Worm (Caenorhabditis elegans): ENCODE data around the gene irld-47.

Gene irld-47

DNA sequence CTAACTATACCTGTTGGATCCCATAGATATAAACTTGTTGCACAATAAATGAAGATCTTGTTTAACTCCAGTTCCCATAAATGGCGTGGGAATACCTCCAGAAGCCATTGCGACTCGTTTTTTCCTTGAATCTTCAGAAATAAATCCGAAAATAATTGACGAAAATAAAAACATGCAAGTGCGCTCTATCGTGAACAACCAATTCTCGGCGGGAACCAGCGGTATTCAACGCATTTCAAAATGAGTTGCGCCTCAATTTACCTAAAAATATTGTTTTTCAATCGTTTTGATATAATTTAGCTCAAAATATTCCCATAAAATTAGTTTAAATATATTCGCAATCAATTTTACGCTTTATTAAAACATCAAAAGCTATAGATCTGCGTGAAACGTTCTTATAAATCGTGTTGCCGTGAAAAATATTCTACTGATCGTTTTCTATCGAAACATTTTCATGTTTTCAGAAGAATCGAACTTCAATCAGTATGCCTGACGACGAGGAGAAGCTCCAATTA lies 41.2 kb downstream of the irld-47 start, which contains the start of the genes snpc-1.1 and spdl-1:
Gene snpc-1.1, minus strand, starts transcription at position 200 of the 515 bp plus-strand sequence.
Gene spdl-1, plus strand, starts transcription at position 465 of the 515 bp plus-strand sequence.
- TF ChIP-seq ceh-13 (GFP tag; optimal IDR thresholded peaks at IDR 0.05) = no peak
- no peak for TF ChIP-seq ceh-36 (tag; optimal IDR thresholded peaks at IDR 0.05)

DNA sequence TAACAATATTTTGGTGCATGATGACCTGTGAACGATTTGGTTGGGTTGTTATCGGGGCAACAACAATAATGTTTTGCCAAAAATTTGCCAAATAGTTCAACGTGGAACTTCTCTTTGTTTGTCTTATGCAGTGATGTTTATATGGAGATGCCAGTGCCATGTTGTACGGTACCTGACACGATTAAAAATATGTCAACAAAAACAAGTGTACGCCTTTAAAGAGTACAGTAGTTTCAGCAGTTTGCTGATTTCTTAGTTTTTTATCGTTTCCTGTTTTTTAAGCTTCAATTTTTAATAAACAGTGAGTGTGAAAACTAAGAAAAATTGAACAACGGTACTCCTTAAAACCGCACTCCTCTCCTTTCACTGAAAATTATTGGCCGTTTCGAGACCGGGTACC lies 44.1 kb downstream of the irld-47 start:
- TF ChIP-seq sea-1 (GFP tag; conservative IDR thresholded peaks at IDR 0.05) = no peak
- TF ChIP-seq hnd-1 (tag; optimal IDR thresholded peaks at IDR 0.05) = no peak
- no peak for TF ChIP-seq tra-4 (tag; optimal IDR thresholded peaks at IDR 0.05)
- TF ChIP-seq ceh-36 (tag; optimal IDR thresholded peaks at IDR 0.05) = no peak
- no peak for TF ChIP-seq scrt-1 (GFP tag; IDR thresholded peaks at IDR 0.05)
- TF ChIP-seq ceh-13 (GFP tag; optimal IDR thresholded peaks at IDR 0.05) = no peak
- no peak for TF ChIP-seq aly-1 (tag; optimal IDR thresholded peaks at IDR 0.05)
- no peak for TF ChIP-seq pes-1 (GFP tag; IDR thresholded peaks at IDR 0.05)
- TF ChIP-seq F13C5.2 (tag; optimal IDR thresholded peaks at IDR 0.05) = no peak
- TF ChIP-seq ets-7 (tag; optimal IDR thresholded peaks at IDR 0.05) = no peak
- TF ChIP-seq hmbx-1 (tag; optimal IDR thresholded peaks at IDR 0.05) = no peak
- TF ChIP-seq ama-1 (optimal IDR thresholded peaks at IDR 0.05) = no peak
- no peak for TF ChIP-seq tbx-37 (GFP tag; conservative IDR thresholded peaks at IDR 0.05)
- no peak for TF ChIP-seq flt-1 (GFP tag; IDR thresholded peaks at IDR 0.05)
- TF ChIP-seq tbx-11 (GFP tag; IDR thresholded peaks at IDR 0.05) = no peak
- TF ChIP-seq hmg-4 (GFP tag; optimal IDR thresholded peaks at IDR 0.05) = no peak
- TF ChIP-seq B0310.2 (tag; optimal IDR thresholded peaks at IDR 0.05) = no peak

DNA sequence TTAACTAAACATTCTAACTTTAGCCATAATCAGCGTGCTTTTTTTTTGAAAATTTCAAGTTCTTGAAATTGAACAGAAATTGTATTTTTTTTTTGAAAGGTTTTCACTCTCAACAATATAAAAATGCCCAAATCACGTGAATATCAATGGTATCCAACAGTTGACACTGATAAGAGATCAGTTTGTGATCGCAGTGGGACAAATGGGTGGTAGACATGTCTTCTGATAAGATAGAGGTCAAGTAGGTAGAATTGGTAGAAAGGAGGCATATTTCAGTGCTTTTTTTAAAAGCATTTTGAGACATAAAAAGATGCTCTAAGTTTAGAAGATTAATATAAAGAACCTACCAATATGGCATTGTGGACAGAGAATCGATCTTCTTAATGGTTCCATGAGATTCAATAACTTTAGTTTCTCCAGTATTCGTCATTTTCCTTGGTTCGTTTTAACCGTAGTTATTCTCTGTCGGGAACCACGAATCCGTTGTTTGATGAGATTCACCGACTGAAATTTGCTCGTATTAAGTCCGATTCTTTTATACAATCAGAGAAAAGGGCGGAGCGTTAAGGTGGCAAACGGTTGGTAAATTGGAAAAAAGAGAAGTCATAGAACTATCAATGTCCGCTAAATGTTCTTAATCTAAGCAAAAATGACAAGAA lies 44.9 kb downstream of the irld-47 start, which contains the start of gene mthf-1:
Gene mthf-1, minus strand, starts transcription at position 504 of the 659 bp plus-strand sequence.
- TF ChIP-seq tra-4 (tag; optimal IDR thresholded peaks at IDR 0.05) = no peak

DNA sequence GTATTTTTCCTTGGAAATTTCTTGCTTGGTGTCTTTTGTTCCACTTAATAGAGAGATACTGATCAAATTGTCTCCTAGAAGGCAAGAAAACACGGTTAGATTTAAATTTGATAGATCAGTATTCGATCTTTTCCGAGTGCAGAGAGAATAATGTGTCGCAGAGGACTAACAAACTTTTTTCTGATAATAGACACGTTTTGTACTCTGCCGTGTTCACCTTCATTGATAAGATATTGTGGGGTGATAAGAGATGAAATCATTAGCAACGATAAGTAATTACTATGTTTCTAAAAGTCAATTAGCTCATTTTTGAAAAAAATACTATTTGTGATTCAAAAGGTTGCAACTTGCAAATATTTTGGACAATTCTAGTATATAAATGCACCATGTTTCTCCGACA lies 45.6 kb downstream of the irld-47 start:
- no peak for TF ChIP-seq scrt-1 (GFP tag; IDR thresholded peaks at IDR 0.05)
- no peak for TF ChIP-seq tbx-11 (GFP tag; IDR thresholded peaks at IDR 0.05)
- TF ChIP-seq ama-1 (optimal IDR thresholded peaks at IDR 0.05) = no peak
- TF ChIP-seq hnd-1 (tag; optimal IDR thresholded peaks at IDR 0.05) = no peak
- TF ChIP-seq F13C5.2 (tag; optimal IDR thresholded peaks at IDR 0.05) = no peak
- no peak for TF ChIP-seq sea-1 (GFP tag; conservative IDR thresholded peaks at IDR 0.05)
- TF ChIP-seq ets-7 (tag; optimal IDR thresholded peaks at IDR 0.05) = no peak
- no peak for TF ChIP-seq tbx-37 (GFP tag; conservative IDR thresholded peaks at IDR 0.05)
- TF ChIP-seq pes-1 (GFP tag; IDR thresholded peaks at IDR 0.05) = no peak
- TF ChIP-seq B0310.2 (tag; optimal IDR thresholded peaks at IDR 0.05) = no peak
- no peak for TF ChIP-seq ceh-36 (tag; optimal IDR thresholded peaks at IDR 0.05)
- TF ChIP-seq hmbx-1 (tag; optimal IDR thresholded peaks at IDR 0.05) = no peak
- TF ChIP-seq tra-4 (tag; optimal IDR thresholded peaks at IDR 0.05) = no peak
- TF ChIP-seq flt-1 (GFP tag; IDR thresholded peaks at IDR 0.05) = no peak
- no peak for TF ChIP-seq aly-1 (tag; optimal IDR thresholded peaks at IDR 0.05)
- no peak for TF ChIP-seq hmg-4 (GFP tag; optimal IDR thresholded peaks at IDR 0.05)
- no peak for TF ChIP-seq ceh-13 (GFP tag; optimal IDR thresholded peaks at IDR 0.05)

DNA sequence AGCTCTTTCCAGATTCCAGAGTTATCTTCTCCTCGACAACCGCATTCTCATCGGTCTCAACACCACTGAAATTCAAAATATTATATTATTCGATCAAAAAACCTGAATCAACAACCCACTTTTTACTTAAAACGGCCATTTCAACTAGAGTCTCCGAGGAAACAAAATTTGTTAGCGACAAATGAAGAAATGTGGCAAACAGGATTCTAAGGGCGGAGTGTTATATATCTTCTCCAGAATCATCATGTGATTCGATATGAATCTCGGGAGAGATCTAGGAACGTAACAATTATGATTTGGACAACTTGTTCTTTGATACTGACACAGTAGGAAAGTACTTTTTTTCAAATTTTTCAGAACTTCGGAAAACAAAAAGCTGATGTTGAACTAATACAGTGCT lies 46.1 kb downstream of the irld-47 start:
- TF ChIP-seq ceh-36 (tag; optimal IDR thresholded peaks at IDR 0.05) (no peak), sea-1 (GFP tag; conservative IDR thresholded peaks at IDR 0.05) (no peak)

DNA sequence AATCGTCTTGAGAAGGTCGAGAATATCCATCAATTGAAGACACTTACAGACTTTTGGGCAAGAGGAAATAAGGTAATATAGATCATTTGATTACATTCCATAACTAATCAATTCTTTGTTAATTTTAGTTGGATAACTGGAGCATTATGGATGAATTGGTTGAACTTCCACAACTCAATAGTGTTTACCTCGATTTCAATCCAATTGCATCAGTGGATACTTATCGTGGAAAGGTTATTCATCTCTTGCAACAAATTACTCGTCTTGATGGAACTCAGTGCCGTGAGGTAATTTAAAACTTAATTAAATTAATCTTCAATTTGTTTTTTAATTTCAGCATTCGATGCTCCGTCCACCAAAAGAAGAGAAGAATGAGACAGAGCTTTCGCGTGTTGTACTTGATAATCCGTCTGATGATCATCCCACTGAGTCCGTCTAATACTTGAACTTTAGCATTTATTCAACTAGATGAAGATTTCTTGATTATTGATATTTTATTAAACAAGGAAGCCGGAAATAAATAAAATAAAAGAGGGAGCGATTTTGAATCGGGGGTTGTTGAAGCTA lies 48.8 kb downstream of the irld-47 start:
- TF ChIP-seq sea-1 (GFP tag; conservative IDR thresholded peaks at IDR 0.05) (no peak), tra-4 (tag; optimal IDR thresholded peaks at IDR 0.05) (no peak), scrt-1 (GFP tag; IDR thresholded peaks at IDR 0.05) (no peak), hmbx-1 (tag; optimal IDR thresholded peaks at IDR 0.05) (no peak), ama-1 (optimal IDR thresholded peaks at IDR 0.05) (no peak), ceh-36 (tag; optimal IDR thresholded peaks at IDR 0.05) (no peak), tbx-37 (GFP tag; conservative IDR thresholded peaks at IDR 0.05) (no peak), B0310.2 (tag; optimal IDR thresholded peaks at IDR 0.05) (no peak), F13C5.2 (tag; optimal IDR thresholded peaks at IDR 0.05) (no peak), ets-7 (tag; optimal IDR thresholded peaks at IDR 0.05) (no peak), pes-1 (GFP tag; IDR thresholded peaks at IDR 0.05) (no peak), flt-1 (GFP tag; IDR thresholded peaks at IDR 0.05) (no peak), tbx-11 (GFP tag; IDR thresholded peaks at IDR 0.05) (no peak), hmg-4 (GFP tag; optimal IDR thresholded peaks at IDR 0.05) (no peak), ceh-13 (GFP tag; optimal IDR thresholded peaks at IDR 0.05) (no peak), aly-1 (tag; optimal IDR thresholded peaks at IDR 0.05) (no peak), hnd-1 (tag; optimal IDR thresholded peaks at IDR 0.05) (no peak)

DNA sequence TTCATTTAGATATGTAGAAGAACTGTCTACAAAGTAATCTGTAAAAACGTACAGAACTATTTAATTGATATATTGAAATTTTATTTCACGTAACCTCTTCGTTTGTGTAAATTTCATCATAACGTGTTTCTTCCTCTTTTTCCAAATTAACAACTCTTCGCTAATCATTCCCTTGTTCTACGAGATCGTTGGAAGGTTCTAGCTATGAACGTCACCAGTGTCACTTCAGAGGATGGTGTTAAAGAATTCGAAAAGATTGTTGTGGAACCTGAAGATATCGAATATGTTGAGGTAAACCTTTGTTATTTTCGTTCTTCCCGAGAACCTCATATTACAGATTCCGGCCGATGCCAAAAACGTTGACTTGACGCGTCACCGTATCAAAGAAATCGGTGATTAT lies 49.9 kb downstream of the irld-47 start, which contains the start of gene C06A8.6:
Gene C06A8.6, plus strand, starts transcription at position 89 of the 400 bp plus-strand sequence.
- TF ChIP-seq tbx-37 (GFP tag; conservative IDR thresholded peaks at IDR 0.05) (no peak), aly-1 (tag; optimal IDR thresholded peaks at IDR 0.05) (no peak), tra-4 (tag; optimal IDR thresholded peaks at IDR 0.05) (no peak)

DNA sequence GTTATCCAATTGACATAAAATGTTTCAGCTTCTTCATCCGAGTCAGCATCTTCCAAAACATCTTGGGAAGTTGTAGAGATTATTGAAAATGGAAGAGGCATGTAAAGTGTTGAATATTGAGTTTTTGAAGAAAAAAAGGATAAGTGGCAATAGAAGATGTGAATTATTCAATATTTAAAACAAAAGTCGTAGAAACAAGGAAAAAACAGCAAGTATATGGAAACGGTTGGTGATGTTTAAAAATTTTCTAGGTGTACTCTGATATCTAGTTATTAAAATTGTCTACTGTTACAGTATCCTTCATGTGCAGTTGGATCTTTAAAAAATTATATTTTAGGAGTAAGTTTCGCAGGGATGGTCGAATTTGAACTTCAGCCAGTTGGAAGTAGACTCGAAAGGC lies 50.4 kb downstream of the irld-47 start, which contains the start of gene C06A8.8:
Gene C06A8.8, minus strand, starts transcription at position 101 of the 400 bp plus-strand sequence.
- no peak for TF ChIP-seq sea-1 (GFP tag; conservative IDR thresholded peaks at IDR 0.05)
- TF ChIP-seq ets-7 (tag; optimal IDR thresholded peaks at IDR 0.05) = no peak
- no peak for TF ChIP-seq pes-1 (GFP tag; IDR thresholded peaks at IDR 0.05)
- no peak for TF ChIP-seq hnd-1 (tag; optimal IDR thresholded peaks at IDR 0.05)
- no peak for TF ChIP-seq tra-4 (tag; optimal IDR thresholded peaks at IDR 0.05)
- TF ChIP-seq hmg-4 (GFP tag; optimal IDR thresholded peaks at IDR 0.05) = no peak
- no peak for TF ChIP-seq flt-1 (GFP tag; IDR thresholded peaks at IDR 0.05)
- no peak for TF ChIP-seq tbx-11 (GFP tag; IDR thresholded peaks at IDR 0.05)
- no peak for TF ChIP-seq F13C5.2 (tag; optimal IDR thresholded peaks at IDR 0.05)
- no peak for TF ChIP-seq B0310.2 (tag; optimal IDR thresholded peaks at IDR 0.05)
- no peak for TF ChIP-seq tbx-37 (GFP tag; conservative IDR thresholded peaks at IDR 0.05)
- no peak for TF ChIP-seq ama-1 (optimal IDR thresholded peaks at IDR 0.05)
- TF ChIP-seq scrt-1 (GFP tag; IDR thresholded peaks at IDR 0.05) = no peak
- no peak for TF ChIP-seq ceh-36 (tag; optimal IDR thresholded peaks at IDR 0.05)

Data from whole organism, early embryonic.